Worm (Caenorhabditis elegans) whole organism, young adult: ENCODE results near the gene T23E1.1.

Source experiments
- B0019.2 ChIP-seq: fragments of 200-800 bp; sonication (Bioruptor generic); conservative IDR thresholded peaks from 2 replicates; pipeline ENCODE4 v1.3.6; 2022; ENCODE audit warnings: missing genetic modification reagents, missing genetic modification characterization, missing compliant biosample characterization
- B0336.3 ChIP-seq: fragments of 200-800 bp; sonication (Bioruptor generic); IDR thresholded peaks from 2 replicates; pipeline ENCODE4 v1.3.6; 2022; ENCODE audit warnings: missing genetic modification characterization, missing compliant biosample characterization
- C06A6.2 ChIP-seq: fragments of 200-800 bp; sonication (Bioruptor generic); conservative IDR thresholded peaks from 2 replicates; pipeline ENCODE4 v1.3.6; 2022; ENCODE audit warnings: missing genetic modification characterization, missing compliant biosample characterization
- F10E7.11 ChIP-seq: sonication (generic microtip); optimal IDR thresholded peaks from 2 replicates; lab custom pipeline; 2017; ENCODE audit warnings: mild to moderate bottlenecking, missing genetic modification characterization, moderate library complexity, missing compliant biosample characterization
- F22D6.2 ChIP-seq: sonication (generic microtip); optimal IDR thresholded peaks from 2 replicates; lab custom pipeline; 2016; ENCODE audit warnings: mild to moderate bottlenecking, missing genetic modification characterization, missing compliant biosample characterization
- F55B11.4 ChIP-seq: sonication (generic microtip); optimal IDR thresholded peaks from 2 replicates; lab custom pipeline; 2016; ENCODE audit warnings: missing compliant biosample characterization, missing genetic modification characterization, borderline replicate concordance; ENCODE audit not compliant: insufficient read depth
- F57C9.4 ChIP-seq: sonication (generic microtip); optimal IDR thresholded peaks from 2 replicates; lab custom pipeline; 2017; ENCODE audit warnings: mild to moderate bottlenecking, missing genetic modification characterization, missing compliant biosample characterization
- K11D2.4 ChIP-seq: fragments of 200-800 bp; sonication (Bioruptor generic); IDR thresholded peaks from 2 replicates; pipeline ENCODE4 v1.3.6; 2022; ENCODE audit warnings: missing genetic modification reagents, missing genetic modification characterization, missing compliant biosample characterization
- Y56A3A.18 ChIP-seq: fragments of 200-800 bp; sonication (Bioruptor generic); IDR thresholded peaks from 2 replicates; pipeline ENCODE4 v1.3.6; 2022; ENCODE audit warnings: missing genetic modification reagents, missing genetic modification characterization, missing compliant biosample characterization
- ZK185.1 ChIP-seq: sonication (generic microtip); optimal IDR thresholded peaks from 2 replicates; lab custom pipeline; 2016; ENCODE audit warnings: mild to moderate bottlenecking, missing genetic modification characterization, missing compliant biosample characterization; ENCODE audit not compliant: poor library complexity, severe bottlenecking
- ama-1 ChIP-seq, 3 experiments: fragments of 150-350 bp in 1 of 3; sonication (generic microtip) in 2 of 3; optimal IDR thresholded peaks; 2 replicates each; lab custom pipeline; 2014 to 2018; ENCODE audit warnings: missing biosample characterization in 2 of 3, missing genetic modification characterization in 2 of 3, missing genetic modification reagents in 2 of 3
- atf-7 ChIP-seq: sonication (generic microtip); optimal IDR thresholded peaks from 2 replicates; lab custom pipeline; 2017; ENCODE audit warnings: mild to moderate bottlenecking, missing genetic modification characterization, missing compliant biosample characterization
- athp-1 ChIP-seq: sonication (generic microtip); optimal IDR thresholded peaks from 2 replicates; lab custom pipeline; 2017; ENCODE audit warnings: mild to moderate bottlenecking, missing genetic modification characterization, missing compliant biosample characterization
- attf-5 ChIP-seq: fragments of 200-800 bp; sonication (Bioruptor generic); optimal IDR thresholded peaks from 2 replicates; lab custom pipeline; 2018; ENCODE audit warnings: mild to moderate bottlenecking, missing genetic modification characterization, missing compliant biosample characterization
- ccch-3 ChIP-seq: fragments of 200-800 bp; sonication (Bioruptor generic); optimal IDR thresholded peaks from 2 replicates; lab custom pipeline; 2018; ENCODE audit warnings: mild to moderate bottlenecking, missing genetic modification characterization, missing compliant biosample characterization
- cebp-2 ChIP-seq: fragments of 200-800 bp; sonication (Bioruptor generic); IDR thresholded peaks from 2 replicates; pipeline ENCODE4 v1.3.6; 2022; ENCODE audit warnings: missing genetic modification characterization, missing compliant biosample characterization
- ceh-100 ChIP-seq: fragments of 200-800 bp; sonication (Bioruptor generic); IDR thresholded peaks from 2 replicates; pipeline ENCODE4 v1.3.6; 2022; ENCODE audit warnings: missing genetic modification reagents, missing genetic modification characterization, missing compliant biosample characterization
- chd-7 ChIP-seq: sonication (generic microtip); optimal IDR thresholded peaks from 2 replicates; lab custom pipeline; 2016; ENCODE audit warnings: mild to moderate bottlenecking, missing genetic modification characterization, moderate library complexity, missing compliant biosample characterization
- die-1 ChIP-seq: sonication (generic microtip); optimal IDR thresholded peaks from 2 replicates; lab custom pipeline; 2016; ENCODE audit warnings: missing genotype, mild to moderate bottlenecking, missing genetic modification characterization, missing compliant biosample characterization
- dox-1 ChIP-seq: fragments of 200-800 bp; sonication (Bioruptor generic); IDR thresholded peaks from 2 replicates; pipeline ENCODE4 v1.3.6; 2022; ENCODE audit warnings: missing genetic modification reagents, missing genetic modification characterization, missing compliant biosample characterization
- dpl-1 ChIP-seq: fragments of 150-350 bp; optimal IDR thresholded peaks from 2 replicates; lab custom pipeline; 2014; ENCODE audit warnings: missing biosample characterization, missing genetic modification reagents, missing genetic modification characterization
- ekl-4 ChIP-seq: fragments of 200-800 bp; sonication (Bioruptor generic); IDR thresholded peaks from 2 replicates; pipeline ENCODE4 v1.3.6; 2022; ENCODE audit warnings: missing genetic modification reagents, missing genetic modification characterization, missing compliant biosample characterization
- ets-4 ChIP-seq: fragments of 200-800 bp; sonication (Bioruptor generic); optimal IDR thresholded peaks from 2 replicates; lab custom pipeline; 2018; ENCODE audit warnings: mild to moderate bottlenecking, missing genetic modification characterization, missing compliant biosample characterization
- fkh-3 ChIP-seq: sonication (generic microtip); optimal IDR thresholded peaks from 2 replicates; lab custom pipeline; 2016; ENCODE audit warnings: mild to moderate bottlenecking, missing genetic modification characterization, missing compliant biosample characterization
- lag-1 ChIP-seq: fragments of 200-800 bp; sonication (Bioruptor generic); IDR thresholded peaks from 2 replicates; pipeline ENCODE4 v1.3.6; 2022; ENCODE audit warnings: missing genetic modification reagents, missing genetic modification characterization, missing compliant biosample characterization
- let-526 ChIP-seq: fragments of 200-800 bp; sonication (Bioruptor generic); IDR thresholded peaks from 2 replicates; pipeline ENCODE4 v1.3.6; 2022; ENCODE audit warnings: missing genetic modification reagents, missing genetic modification characterization, missing compliant biosample characterization
- lin-54 ChIP-seq: fragments of 200-800 bp; sonication (Bioruptor generic); optimal IDR thresholded peaks from 2 replicates; lab custom pipeline; 2018; ENCODE audit warnings: mild to moderate bottlenecking, missing genetic modification characterization, missing compliant biosample characterization
- lir-1 ChIP-seq: fragments of 200-800 bp; sonication (Bioruptor generic); conservative IDR thresholded peaks from 2 replicates; pipeline ENCODE4 v1.3.6; 2022; ENCODE audit warnings: missing genetic modification reagents, missing genetic modification characterization, missing compliant biosample characterization
- lsy-27 ChIP-seq: sonication (generic microtip); optimal IDR thresholded peaks from 2 replicates; lab custom pipeline; 2017; ENCODE audit warnings: missing genetic modification characterization, mild to moderate bottlenecking, missing compliant biosample characterization, antibody characterized with exemption, missing genotype, borderline replicate concordance; ENCODE audit not compliant: insufficient read depth
- madf-8 ChIP-seq: fragments of 200-800 bp; sonication (Bioruptor generic); conservative IDR thresholded peaks from 2 replicates; pipeline ENCODE4 v1.3.6; 2022; ENCODE audit warnings: missing genetic modification reagents, missing genetic modification characterization, missing compliant biosample characterization
- mcd-1 ChIP-seq: fragments of 200-800 bp; sonication (Bioruptor generic); IDR thresholded peaks from 2 replicates; pipeline ENCODE4 v1.3.6; 2022; ENCODE audit warnings: missing genetic modification reagents, missing genetic modification characterization, missing compliant biosample characterization
- mxl-1 ChIP-seq: sonication (generic microtip); optimal IDR thresholded peaks from 2 replicates; lab custom pipeline; 2016; ENCODE audit warnings: missing genetic modification characterization, missing compliant biosample characterization
- nhr-120 ChIP-seq: fragments of 200-800 bp; sonication (Bioruptor generic); IDR thresholded peaks from 2 replicates; pipeline ENCODE4 v1.3.6; 2022; ENCODE audit warnings: missing genetic modification characterization, missing compliant biosample characterization
- nhr-179 ChIP-seq: sonication (generic microtip); optimal IDR thresholded peaks from 2 replicates; lab custom pipeline; 2016; ENCODE audit warnings: mild to moderate bottlenecking, missing genetic modification characterization, missing compliant biosample characterization
- nhr-80 ChIP-seq: sonication (generic microtip); optimal IDR thresholded peaks from 2 replicates; lab custom pipeline; 2016; ENCODE audit warnings: missing genetic modification characterization, missing compliant biosample characterization
- pbrm-1 ChIP-seq: fragments of 200-800 bp; sonication (Bioruptor generic); IDR thresholded peaks from 2 replicates; pipeline ENCODE4 v1.3.6; 2022; ENCODE audit warnings: missing genetic modification reagents, missing genetic modification characterization, missing compliant biosample characterization
- pha-4 ChIP-seq: fragments of 150-350 bp; sonication (generic microtip); optimal IDR thresholded peaks from 2 replicates; lab custom pipeline; 2014; ENCODE audit warnings: missing biosample characterization, missing genetic modification reagents, missing genetic modification characterization
- rcor-1 ChIP-seq: fragments of 200-800 bp; sonication (Bioruptor generic); IDR thresholded peaks from 2 replicates; pipeline ENCODE4 v1.3.6; 2022; ENCODE audit warnings: missing genetic modification reagents, missing genetic modification characterization, missing compliant biosample characterization
- repo-1 ChIP-seq: sonication (generic microtip); optimal IDR thresholded peaks from 2 replicates; lab custom pipeline; 2017; ENCODE audit warnings: mild to moderate bottlenecking, missing genetic modification characterization, missing compliant biosample characterization
- zfh-2 ChIP-seq: fragments of 200-800 bp; sonication (Bioruptor generic); conservative IDR thresholded peaks from 2 replicates; pipeline ENCODE4 v1.3.6; 2022; ENCODE audit warnings: missing genetic modification reagents, missing genetic modification characterization, missing compliant biosample characterization
- ztf-22 ChIP-seq: fragments of 200-800 bp; sonication (Bioruptor generic); optimal IDR thresholded peaks from 2 replicates; lab custom pipeline; 2018; ENCODE audit warnings: mild to moderate bottlenecking, missing genetic modification characterization, moderate library complexity, missing compliant biosample characterization
- ztf-6 ChIP-seq: fragments of 200-800 bp; sonication (Bioruptor generic); IDR thresholded peaks from 2 replicates; pipeline ENCODE4 v1.3.6; 2022; ENCODE audit warnings: missing genetic modification reagents, missing genetic modification characterization, missing compliant biosample characterization

Gene T23E1.1

DNA sequence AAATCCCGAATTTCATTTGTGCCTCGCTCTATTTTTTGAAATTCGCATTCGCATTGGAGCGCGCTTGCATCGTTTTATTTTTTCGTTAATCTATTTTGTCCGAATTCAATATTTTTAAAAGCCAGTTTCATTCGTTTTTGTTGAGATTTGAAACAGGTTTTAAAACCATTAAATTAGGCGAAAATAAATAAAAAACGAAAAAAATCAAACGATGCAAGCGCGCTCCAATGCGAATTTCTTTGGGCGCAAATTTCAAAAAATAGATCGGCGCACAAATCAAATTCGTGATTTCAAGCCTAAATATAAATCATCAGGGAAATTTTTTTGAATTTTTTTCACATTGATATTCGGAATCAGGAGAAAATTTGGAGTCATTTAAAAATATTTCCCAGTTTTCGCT lies 8.9 kb upstream of the T23E1.1 start:
- TF ChIP-seq mcd-1 (GFP tag; lab: Robert Waterston, UW), result peak; percentile 51

DNA sequence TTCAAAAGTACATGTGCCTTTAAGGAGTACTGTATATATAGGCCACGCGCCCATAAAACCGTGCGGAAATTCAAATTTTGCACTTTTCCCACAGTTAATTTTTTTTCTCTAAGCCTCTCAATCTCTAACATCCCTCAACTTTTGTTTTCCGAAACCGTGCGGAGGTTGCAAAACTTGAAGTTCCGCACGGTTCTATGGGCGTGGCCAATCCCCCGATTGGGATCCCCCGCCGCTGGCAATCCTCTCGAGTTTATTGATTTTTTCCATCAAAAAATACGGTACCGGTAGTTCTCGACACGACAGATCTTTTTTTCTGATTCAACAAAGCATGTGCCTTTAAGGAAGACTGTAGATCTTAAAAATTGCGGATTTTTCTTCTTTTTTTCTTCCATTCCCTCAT lies 5.6 kb upstream of the T23E1.1 start, which contains the start of gene T23E1.3:
TSS of gene T23E1.3 (plus strand) at position 301 of the 400 bp plus-strand sequence.
- no peak for TF ChIP-seq lin-54 (GFP tag; lab: Kevin White, UChicago)
- no peak for TF ChIP-seq F57C9.4 (tag; lab: Kevin White, UChicago)
- TF ChIP-seq repo-1 (tag; lab: Kevin White, UChicago), result no peak
- TF ChIP-seq, all 124 proteins: peak for 0

- TF ChIP-seq nhr-80 (peak; percentile 93), ztf-22 (GFP tag; lab: Kevin White, UChicago) (peak; percentile 58), ccch-3 (GFP tag; lab: Kevin White, UChicago) (no peak), cebp-2 (GFP tag; lab: Robert Waterston, UW) (no peak), mcd-1 (GFP tag; lab: Robert Waterston, UW) (no peak), ztf-6 (GFP tag; lab: Robert Waterston, UW) (no peak), atf-7 (tag; lab: Kevin White, UChicago) (peak; percentile 51), pha-4 (tag; lab: Kevin White, UChicago) (peak; percentile 12), ama-1 (optimal IDR thresholded peaks at IDR 0.05; lab: Kevin White, UChicago) (no peak), ama-1 (GFP tag; optimal IDR thresholded peaks at IDR 0.05; lab: Kevin White, UChicago) (no peak), dox-1 (GFP tag; lab: Robert Waterston, UW) (peak; percentile 26; the same call in 1 of the 2 replicates), ZK185.1 (no peak), Y56A3A.18 (no peak), fkh-3 (tag; lab: Kevin White, UChicago) (no peak), ets-4 (GFP tag; lab: Kevin White, UChicago) (no peak), mxl-1 (tag; lab: Kevin White, UChicago) (no peak), zfh-2 (GFP tag; lab: Robert Waterston, UW) (no peak)
Measured at ce11 chrIV:3158175-3158574, 7.0 kb downstream of the T23E1.1 start.

DNA sequence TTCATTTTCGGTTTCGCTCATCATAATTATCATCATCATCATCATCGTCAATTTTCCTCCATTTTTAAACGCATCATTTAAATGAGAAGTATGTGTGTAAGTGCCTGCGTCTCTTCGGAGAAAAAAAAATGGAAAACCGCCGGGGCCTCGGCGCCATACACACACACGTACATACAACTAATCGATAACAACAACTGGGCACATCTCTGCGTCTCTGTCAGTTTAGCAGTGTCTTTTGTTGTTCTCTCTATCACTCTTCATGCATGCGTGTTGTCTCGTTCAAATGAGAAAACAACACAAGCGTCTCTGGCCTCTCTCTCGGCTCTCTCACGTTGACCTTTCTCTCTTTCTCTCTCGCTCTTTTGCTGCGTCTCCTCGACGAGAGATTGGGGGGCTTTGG lies 9.6 kb downstream of the T23E1.1 start:
- peak; percentile 39; the same call in 1 of the 2 replicates for TF ChIP-seq C06A6.2
- no peak for TF ChIP-seq athp-1 (tag; lab: Kevin White, UChicago)
- no peak for TF ChIP-seq B0019.2 (GFP tag; lab: Robert Waterston, UW)
- no peak for TF ChIP-seq pbrm-1 (GFP tag; lab: Robert Waterston, UW)
- no peak; the same call in 1 of the 2 replicates for TF ChIP-seq rcor-1 (GFP tag; lab: Robert Waterston, UW)
- TF ChIP-seq lag-1 (GFP tag; lab: Robert Waterston, UW), result no peak
- peak; percentile 51 for TF ChIP-seq ekl-4 (GFP tag; lab: Robert Waterston, UW)
- TF ChIP-seq F22D6.2 (tag; lab: Kevin White, UChicago), result peak; percentile 6
- TF ChIP-seq lin-54 (GFP tag; lab: Kevin White, UChicago), result peak; percentile 37
- peak; percentile 68 for TF ChIP-seq dox-1 (GFP tag; lab: Robert Waterston, UW)
- TF ChIP-seq F10E7.11, result no peak
- no peak for TF ChIP-seq nhr-120 (GFP tag; lab: Robert Waterston, UW)
- TF ChIP-seq attf-5, result peak; percentile 72
- TF ChIP-seq chd-7 (tag; lab: Kevin White, UChicago), result peak; percentile 57
- no peak for TF ChIP-seq F55B11.4 (tag; lab: Kevin White, UChicago)
- no peak for TF ChIP-seq lir-1 (GFP tag; lab: Robert Waterston, UW)
- peak; percentile 68 for TF ChIP-seq nhr-80
- peak; percentile 45; the same call in 1 of the 2 replicates for TF ChIP-seq K11D2.4 (GFP tag; lab: Robert Waterston, UW)
- TF ChIP-seq lsy-27 (tag; lab: Kevin White, UChicago), result no peak
- no peak for TF ChIP-seq let-526 (GFP tag; lab: Robert Waterston, UW)
- no peak for TF ChIP-seq dpl-1 (GFP tag; lab: Kevin White, UChicago)
- no peak for TF ChIP-seq mxl-1 (tag; lab: Kevin White, UChicago)
- TF ChIP-seq die-1 (tag; lab: Kevin White, UChicago), result peak; percentile 20
- TF ChIP-seq B0336.3, result peak; percentile 66
- no peak for TF ChIP-seq ama-1 (optimal IDR thresholded peaks at IDR 0.05; lab: Kevin White, UChicago)
- peak in 1 of 2 experiments; percentile 9 for TF ChIP-seq ama-1 (GFP tag; optimal IDR thresholded peaks at IDR 0.05; lab: Kevin White, UChicago)
- peak; percentile 88 for TF ChIP-seq zfh-2 (GFP tag; lab: Robert Waterston, UW)
- TF ChIP-seq Y56A3A.18, result no peak
- no peak for TF ChIP-seq nhr-179 (tag; lab: Kevin White, UChicago)
- peak; percentile 36; the same call in 1 of the 2 replicates for TF ChIP-seq ceh-100 (GFP tag; lab: Robert Waterston, UW)
- TF ChIP-seq madf-8, result no peak
